Fruit fly (Drosophila melanogaster) ovary, adult (tissue): ENCODE results near the gene ldbr.

ENCODE experiments used
- CG17801 ChIP-seq: fragments of 200-800 bp; optimal IDR thresholded peaks from 2 replicates; lab custom pipeline; 2019; ENCODE audit warnings: missing biosample characterization, mild to moderate bottlenecking, missing genetic modification characterization, moderate library complexity; ENCODE audit not compliant: partially characterized antibody

Gene ldbr

dm6 chr3L:8108201-8108600 is 13.4 kb upstream of the ldbr start:
- no peak for TF ChIP-seq CG17801

dm6 chr3L:8108886-8109285 is 12.7 kb upstream of the ldbr start, which contains the start of gene fan:
TSS of gene fan (plus strand) at chr3L:8109132.
- no peak for TF ChIP-seq CG17801

dm6 chr3L:8110171-8110570 is 11.5 kb upstream of the ldbr start, which contains the start of gene Nulp1:
TSS of gene Nulp1 (plus strand) at chr3L:8110368.
- TF ChIP-seq CG17801: no peak

- TF ChIP-seq CG17801: peak; percentile 81
These were observed 5.6 kb upstream of the ldbr start, which contains the start of the genes Arp3 and msk for dm6 chr3L:8115864-8116528. TSS of gene Arp3 (minus strand) at chr3L:8115902. TSS of gene msk (plus strand) at chr3L:8116179.

dm6 chr3L:8116809-8117208 is 4.8 kb upstream of the ldbr start:
- TF ChIP-seq CG17801: no peak

dm6 chr3L:8124481-8125359 is 3.1 kb downstream of the ldbr start, which contains the start of the genes CG7550 and mRpL36:
TSS of gene CG7550 (minus strand) at chr3L:8124531.
TSS of gene mRpL36 (minus strand) at chr3L:8125132.
- no peak for TF ChIP-seq CG17801

dm6 chr3L:8127712-8128210 is 6.1 kb downstream of the ldbr start, which contains the start of the genes Cds and Uba2:
TSS of gene Cds (plus strand) at chr3L:8127762.
TSS of gene Uba2 (minus strand) at chr3L:8127818.
- peak; percentile 96 for TF ChIP-seq CG17801

- peak; percentile 27 for TF ChIP-seq CG17801
These were observed 6.9 kb downstream of the ldbr start for dm6 chr3L:8128396-8129050.

- TF ChIP-seq CG17801: peak; percentile 64
These were observed 15.8 kb downstream of the ldbr start, which contains the start of the genes Setx and mus301 for dm6 chr3L:8137448-8137906. TSS of gene Setx (minus strand) at chr3L:8137498. TSS of gene mus301 (plus strand) at chr3L:8137808.

dm6 chr3L:8150284-8150683 is 28.7 kb downstream of the ldbr start:
- TF ChIP-seq CG17801: no peak

- no peak for TF ChIP-seq CG17801
These were observed 29.2 kb downstream of the ldbr start for dm6 chr3L:8150812-8151211.

dm6 chr3L:8151727-8152199 is 30.1 kb downstream of the ldbr start, which contains the start of gene CG13676:
TSS of gene CG13676 (minus strand) at chr3L:8151813.
- TF ChIP-seq CG17801: no peak

dm6 chr3L:8153206-8153996 is 31.8 kb downstream of the ldbr start:
- TF ChIP-seq CG17801: no peak

dm6 chr3L:8154544-8154943 is 32.9 kb downstream of the ldbr start:
- TF ChIP-seq CG17801: no peak

dm6 chr3L:8155324-8155723 is 33.7 kb downstream of the ldbr start:
- no peak for TF ChIP-seq CG17801
